Worm (Caenorhabditis elegans) whole organism, late embryonic: ENCODE data around the gene nas-24.

Source experiments
- ama-1 ChIP-seq: fragments of 150-350 bp; optimal IDR thresholded peaks from 2 replicates; lab custom pipeline; 2014
- ceh-45 ChIP-seq: fragments of 200-800 bp; sonication (Bioruptor generic); IDR thresholded peaks from 2 replicates; pipeline ENCODE4 v1.3.6; 2022; ENCODE audit warnings: missing genetic modification reagents, missing genetic modification characterization, missing compliant biosample characterization
- eyg-1 ChIP-seq: sonication (generic microtip); optimal IDR thresholded peaks from 2 replicates; lab custom pipeline; 2016; ENCODE audit warnings: missing genotype, missing genetic modification characterization, missing compliant biosample characterization
- fkh-10 ChIP-seq: fragments of 150-350 bp; optimal IDR thresholded peaks from 2 replicates; lab custom pipeline; 2014; ENCODE audit warnings: missing biosample characterization, missing genetic modification reagents, missing genetic modification characterization
- lin-11 ChIP-seq: fragments of 200-800 bp; sonication (Bioruptor generic); optimal IDR thresholded peaks from 2 replicates; lab custom pipeline; 2018; ENCODE audit warnings: mild to moderate bottlenecking, missing genetic modification characterization, missing compliant biosample characterization
- pqm-1 ChIP-seq: sonication (generic microtip); optimal IDR thresholded peaks from 2 replicates; lab custom pipeline; 2016; ENCODE audit warnings: missing genetic modification characterization, missing compliant biosample characterization
- rnt-1 ChIP-seq: sonication (generic microtip); optimal IDR thresholded peaks from 2 replicates; lab custom pipeline; 2016; ENCODE audit warnings: missing genetic modification characterization, missing compliant biosample characterization
- sox-4 ChIP-seq: sonication (generic microtip); optimal IDR thresholded peaks from 2 replicates; lab custom pipeline; 2017; ENCODE audit warnings: mild to moderate bottlenecking, missing genetic modification characterization, inconsistent platforms, missing compliant biosample characterization
- tbx-2 ChIP-seq: sonication (generic microtip); optimal IDR thresholded peaks from 2 replicates; lab custom pipeline; 2016; ENCODE audit warnings: missing genetic modification characterization, missing compliant biosample characterization
- unc-86 ChIP-seq: sonication (generic microtip); optimal IDR thresholded peaks from 2 replicates; lab custom pipeline; 2016; ENCODE audit warnings: missing genetic modification characterization, missing compliant biosample characterization
- ztf-16 ChIP-seq: sonication (generic microtip); optimal IDR thresholded peaks from 2 replicates; lab custom pipeline; 2017; ENCODE audit warnings: missing genetic modification characterization, missing compliant biosample characterization

- TF ChIP-seq rnt-1 (tag; lab: Kevin White, UChicago), result no peak
- no peak for TF ChIP-seq sox-4 (tag; lab: Kevin White, UChicago)
- TF ChIP-seq tbx-2 (tag; lab: Kevin White, UChicago), result no peak
- TF ChIP-seq ama-1 (lab: Kevin White, UChicago), result no peak
- no peak for TF ChIP-seq eyg-1
- TF ChIP-seq lin-11, result no peak
- no peak for TF ChIP-seq unc-86 (tag; lab: Kevin White, UChicago)
- no peak for TF ChIP-seq ztf-16
- no peak for TF ChIP-seq fkh-10 (GFP tag; lab: Kevin White, UChicago)
- TF ChIP-seq pqm-1, result no peak
- TF ChIP-seq ceh-45 (GFP tag; lab: Robert Waterston, UW), result no peak
Measured at ce11 chrV:13748658-13749057, 20.5 kb upstream of the nas-24 start, which contains the start of gene F35E12.10.
